Fruit fly (Drosophila melanogaster): ENCODE measurements around the gene eIF5B.

The eIF5B gene

dm6 chr3L:3386730-3387129, 74.0 kb downstream of the eIF5B start (continued):
- no peak for TF ChIP-seq odd (GFP tag; optimal IDR thresholded peaks at IDR 0.05)
- TF ChIP-seq CG4282 (GFP tag; optimal IDR thresholded peaks at IDR 0.05) = no peak
- TF ChIP-seq CG11723 (GFP tag; optimal IDR thresholded peaks at IDR 0.05) = no peak
- TF ChIP-seq maf-S (GFP tag; optimal IDR thresholded peaks at IDR 0.05) = no peak
- no peak for TF ChIP-seq Mes4 (GFP tag; optimal IDR thresholded peaks at IDR 0.05)
- TF ChIP-seq sna (GFP tag; IDR thresholded peaks at IDR 0.05; ENCODE audit: partially characterized antibody) = no peak
- TF ChIP-seq Dek (tag; optimal IDR thresholded peaks at IDR 0.05) = no peak
- no peak for TF ChIP-seq Meics (GFP tag; optimal IDR thresholded peaks at IDR 0.05)
- no peak for TF ChIP-seq CG7372 (GFP tag; IDR thresholded peaks at IDR 0.05)
- no peak for TF ChIP-seq h (optimal IDR thresholded peaks at IDR 0.05)
- peak; percentile 82 for TF ChIP-seq vvl (GFP tag; IDR thresholded peaks at IDR 0.05)
- no peak for TF ChIP-seq Dip3 (GFP tag; optimal IDR thresholded peaks at IDR 0.05)
- TF ChIP-seq sc (optimal IDR thresholded peaks at IDR 0.05) = no peak
- TF ChIP-seq sc (GFP tag; optimal IDR thresholded peaks at IDR 0.05) = no peak
- TF ChIP-seq run (tag; optimal IDR thresholded peaks at IDR 0.05) = no peak
- 0 out of 4 replicates have a peak, but pooled peaks have one; percentile 25 for TF ChIP-seq chinmo (GFP tag; IDR thresholded peaks at IDR 0.05; ENCODE audit: partially characterized antibody)
- no peak for TF ChIP-seq CG16813 (GFP tag; IDR thresholded peaks at IDR 0.05; ENCODE audit: partially characterized antibody)
- TF ChIP-seq seq (GFP tag; IDR thresholded peaks at IDR 0.05) = 0 out of 2 replicates have a peak, but pooled peaks have one; percentile 5
- TF ChIP-seq ci (GFP tag; IDR thresholded peaks at IDR 0.05) = 0 out of 3 replicates have a peak, but pooled peaks have one; percentile 31
- peak; percentile 40 for TF ChIP-seq sqz (GFP tag; optimal IDR thresholded peaks at IDR 0.05)
- TF ChIP-seq stc (GFP tag; IDR thresholded peaks at IDR 0.05) = no peak
- TF ChIP-seq CG8924 (tag; optimal IDR thresholded peaks at IDR 0.05) = no peak
- TF ChIP-seq tll (GFP tag; optimal IDR thresholded peaks at IDR 0.05) = no peak
- peak; percentile 68 for TF ChIP-seq gcm (GFP tag; optimal IDR thresholded peaks at IDR 0.05)
- no peak for TF ChIP-seq Optix (GFP tag; IDR thresholded peaks at IDR 0.05)
- TF ChIP-seq CG8281 (tag; optimal IDR thresholded peaks at IDR 0.05) = no peak
- TF ChIP-seq CG4424 (GFP tag; optimal IDR thresholded peaks at IDR 0.05) = no peak
- no peak for TF ChIP-seq en (GFP tag; optimal IDR thresholded peaks at IDR 0.05)
- TF ChIP-seq CG14050 (GFP tag; IDR thresholded peaks at IDR 0.05) = no peak
- TF ChIP-seq Rfx (GFP tag; IDR thresholded peaks at IDR 0.05) = 0 out of 2 replicates have a peak, but pooled peaks have one; percentile 22
- TF ChIP-seq btn (GFP tag; optimal IDR thresholded peaks at IDR 0.05) = no peak
- no peak for TF ChIP-seq Neu2 (GFP tag; optimal IDR thresholded peaks at IDR 0.05; ENCODE audit: borderline replicate concordance)
- TF ChIP-seq Bteb2 (GFP tag; optimal IDR thresholded peaks at IDR 0.05) = no peak
- TF ChIP-seq eve (GFP tag; optimal IDR thresholded peaks at IDR 0.05) = no peak
- no peak for TF ChIP-seq Dref (GFP tag; IDR thresholded peaks at IDR 0.05)
- TF ChIP-seq D19B (GFP tag; optimal IDR thresholded peaks at IDR 0.05) = no peak
- TF ChIP-seq CG2199 (GFP tag; IDR thresholded peaks at IDR 0.05) = peak; percentile 69; the same call in 2 of the 3 replicates
- TF ChIP-seq ham (GFP tag; IDR thresholded peaks at IDR 0.05) = no peak

- peak; percentile 41 for TF ChIP-seq Med (GFP tag)
- no peak for TF ChIP-seq mam (GFP tag; optimal IDR thresholded peaks at IDR 0.05)
Measured at dm6 chr3L:3385437-3385802, 75.4 kb downstream of the eIF5B start.
